Fruit fly (Drosophila melanogaster): Measurements from ENCODE around the gene CG12684.

The CG12684 gene

dm6 chrX:4612454-4612853, 40.7 kb upstream of the CG12684 start:
- TF ChIP-seq cnc (optimal IDR thresholded peaks at IDR 0.05) (no peak), CG14711 (tag; optimal IDR thresholded peaks at IDR 0.05) (no peak), CG33017 (tag; optimal IDR thresholded peaks at IDR 0.05) (no peak), CG12768 (GFP tag; optimal IDR thresholded peaks at IDR 0.05) (no peak), cic (GFP tag; optimal IDR thresholded peaks at IDR 0.05) (peak; percentile 11), tj (GFP tag; optimal IDR thresholded peaks at IDR 0.05) (no peak), toe (GFP tag; optimal IDR thresholded peaks at IDR 0.05) (no peak), bab1 (GFP tag; optimal IDR thresholded peaks at IDR 0.05) (no peak), Clk (GFP tag; optimal IDR thresholded peaks at IDR 0.05) (no peak), CG5204 (GFP tag; optimal IDR thresholded peaks at IDR 0.05) (no peak), CG1620 (GFP tag; optimal IDR thresholded peaks at IDR 0.05) (no peak), CG7045 (GFP tag; optimal IDR thresholded peaks at IDR 0.05) (no peak), Hr96 (GFP tag; optimal IDR thresholded peaks at IDR 0.05) (no peak), pad (GFP tag; optimal IDR thresholded peaks at IDR 0.05) (no peak), CG7101 (tag; optimal IDR thresholded peaks at IDR 0.05) (peak; percentile 25), CG11617 (GFP tag; optimal IDR thresholded peaks at IDR 0.05) (no peak), kay (GFP tag; ENCODE audit: borderline replicate concordance) (peak; percentile 53), Mnt (GFP tag; optimal IDR thresholded peaks at IDR 0.05) (peak; percentile 6), Crg-1 (GFP tag; optimal IDR thresholded peaks at IDR 0.05) (no peak)

- TF ChIP-seq bab1 (GFP tag; optimal IDR thresholded peaks at IDR 0.05) = no peak
- TF ChIP-seq pad (GFP tag; optimal IDR thresholded peaks at IDR 0.05) = peak; percentile 28
- peak; percentile 9 for TF ChIP-seq tj (GFP tag; optimal IDR thresholded peaks at IDR 0.05)
- TF ChIP-seq CG11617 (GFP tag; optimal IDR thresholded peaks at IDR 0.05) = no peak
- peak; percentile 24 for TF ChIP-seq CG14711 (tag; optimal IDR thresholded peaks at IDR 0.05)
- TF ChIP-seq kay (GFP tag; ENCODE audit: borderline replicate concordance) = no peak
- TF ChIP-seq CG12768 (GFP tag; optimal IDR thresholded peaks at IDR 0.05) = no peak
- TF ChIP-seq Crg-1 (GFP tag; optimal IDR thresholded peaks at IDR 0.05) = peak; percentile 70
- no peak for TF ChIP-seq Hr96 (GFP tag; optimal IDR thresholded peaks at IDR 0.05)
- TF ChIP-seq Mnt (GFP tag; optimal IDR thresholded peaks at IDR 0.05) = peak; percentile 35
- TF ChIP-seq CG1620 (GFP tag; optimal IDR thresholded peaks at IDR 0.05) = peak; percentile 28
- peak; percentile 22 for TF ChIP-seq toe (GFP tag; optimal IDR thresholded peaks at IDR 0.05)
- TF ChIP-seq CG7045 (GFP tag; optimal IDR thresholded peaks at IDR 0.05) = peak; percentile 18
- peak; percentile 67 for TF ChIP-seq CG7101 (tag; optimal IDR thresholded peaks at IDR 0.05)
- TF ChIP-seq cic (GFP tag; optimal IDR thresholded peaks at IDR 0.05) = no peak
- peak; percentile 28 for TF ChIP-seq ovo (GFP tag; optimal IDR thresholded peaks at IDR 0.05)
- TF ChIP-seq Clk (GFP tag; optimal IDR thresholded peaks at IDR 0.05) = no peak
- no peak for TF ChIP-seq CG33017 (tag; optimal IDR thresholded peaks at IDR 0.05)
- no peak for TF ChIP-seq cnc (optimal IDR thresholded peaks at IDR 0.05)
- no peak for TF ChIP-seq CG5204 (GFP tag; optimal IDR thresholded peaks at IDR 0.05)
These were observed 38.8 kb upstream of the CG12684 start for dm6 chrX:4610481-4610880.

dm6 chrX:4609737-4610136, 38.0 kb upstream of the CG12684 start:
- TF ChIP-seq CG33017 (tag; optimal IDR thresholded peaks at IDR 0.05) (no peak), Clk (GFP tag; optimal IDR thresholded peaks at IDR 0.05) (no peak), toe (GFP tag; optimal IDR thresholded peaks at IDR 0.05) (no peak), CG7045 (GFP tag; optimal IDR thresholded peaks at IDR 0.05) (no peak), CG11617 (GFP tag; optimal IDR thresholded peaks at IDR 0.05) (no peak), Hr96 (GFP tag; optimal IDR thresholded peaks at IDR 0.05) (no peak), tj (GFP tag; optimal IDR thresholded peaks at IDR 0.05) (no peak), bab1 (GFP tag; optimal IDR thresholded peaks at IDR 0.05) (no peak), CG7101 (tag; optimal IDR thresholded peaks at IDR 0.05) (peak; percentile 11), cnc (optimal IDR thresholded peaks at IDR 0.05) (no peak), Mnt (GFP tag; optimal IDR thresholded peaks at IDR 0.05) (no peak), ovo (GFP tag; optimal IDR thresholded peaks at IDR 0.05) (peak; percentile 18), CG12768 (GFP tag; optimal IDR thresholded peaks at IDR 0.05) (no peak), CG1620 (GFP tag; optimal IDR thresholded peaks at IDR 0.05) (no peak), pad (GFP tag; optimal IDR thresholded peaks at IDR 0.05) (no peak), CG5204 (GFP tag; optimal IDR thresholded peaks at IDR 0.05) (no peak)

dm6 chrX:4606447-4606846, 34.7 kb upstream of the CG12684 start:
- TF ChIP-seq toe (GFP tag; optimal IDR thresholded peaks at IDR 0.05) (no peak), bab1 (GFP tag; optimal IDR thresholded peaks at IDR 0.05) (no peak), tj (GFP tag; optimal IDR thresholded peaks at IDR 0.05) (no peak), Mnt (GFP tag; optimal IDR thresholded peaks at IDR 0.05) (no peak), Hr96 (GFP tag; optimal IDR thresholded peaks at IDR 0.05) (no peak), kay (GFP tag; ENCODE audit: borderline replicate concordance) (no peak), CG14711 (tag; optimal IDR thresholded peaks at IDR 0.05) (no peak), CG7101 (tag; optimal IDR thresholded peaks at IDR 0.05) (no peak), CG7045 (GFP tag; optimal IDR thresholded peaks at IDR 0.05) (no peak), CG33017 (tag; optimal IDR thresholded peaks at IDR 0.05) (no peak), Clk (GFP tag; optimal IDR thresholded peaks at IDR 0.05) (no peak), cic (GFP tag; optimal IDR thresholded peaks at IDR 0.05) (no peak), pad (GFP tag; optimal IDR thresholded peaks at IDR 0.05) (no peak), cnc (optimal IDR thresholded peaks at IDR 0.05) (no peak), CG12768 (GFP tag; optimal IDR thresholded peaks at IDR 0.05) (no peak), CG1620 (GFP tag; optimal IDR thresholded peaks at IDR 0.05) (no peak), Crg-1 (GFP tag; optimal IDR thresholded peaks at IDR 0.05) (no peak)

- no peak for TF ChIP-seq Hr96 (GFP tag; optimal IDR thresholded peaks at IDR 0.05)
- TF ChIP-seq pad (GFP tag; optimal IDR thresholded peaks at IDR 0.05) = no peak
- TF ChIP-seq tj (GFP tag; optimal IDR thresholded peaks at IDR 0.05) = peak; percentile 91
- no peak for TF ChIP-seq CG5204 (GFP tag; optimal IDR thresholded peaks at IDR 0.05)
- TF ChIP-seq bab1 (GFP tag; optimal IDR thresholded peaks at IDR 0.05) = peak; percentile 22
- no peak for TF ChIP-seq ovo (GFP tag; optimal IDR thresholded peaks at IDR 0.05)
- TF ChIP-seq CG14711 (tag; optimal IDR thresholded peaks at IDR 0.05) = no peak
- TF ChIP-seq CG33017 (tag; optimal IDR thresholded peaks at IDR 0.05) = no peak
- no peak for TF ChIP-seq cnc (optimal IDR thresholded peaks at IDR 0.05)
- TF ChIP-seq CG7101 (tag; optimal IDR thresholded peaks at IDR 0.05) = no peak
- no peak for TF ChIP-seq toe (GFP tag; optimal IDR thresholded peaks at IDR 0.05)
- no peak for TF ChIP-seq CG11617 (GFP tag; optimal IDR thresholded peaks at IDR 0.05)
- TF ChIP-seq Mnt (GFP tag; optimal IDR thresholded peaks at IDR 0.05) = no peak
- TF ChIP-seq cic (GFP tag; optimal IDR thresholded peaks at IDR 0.05) = no peak
These were observed 33.6 kb upstream of the CG12684 start for dm6 chrX:4605313-4605712.
